Worm (Caenorhabditis elegans) whole organism, young adult: Measurements from ENCODE around the gene ptr-24.
A peak's percentile ranks its signal among the peaks of the same experiment; 100 is the strongest.

Experiments used
- B0035.1 ChIP-seq: sonication (generic microtip); optimal IDR thresholded peaks from 2 replicates; lab custom pipeline; 2016; ENCODE audit warnings: missing genetic modification characterization, mild to moderate bottlenecking, missing compliant biosample characterization, missing genotype, missing genetic modification reagents
- B0336.3 ChIP-seq: fragments of 200-800 bp; sonication (Bioruptor generic); IDR thresholded peaks from 2 replicates; pipeline ENCODE4 v1.3.6; 2022; ENCODE audit warnings: missing genetic modification characterization, missing compliant biosample characterization
- C17E4.6 ChIP-seq: fragments of 200-800 bp; sonication (Bioruptor generic); IDR thresholded peaks from 2 replicates; pipeline ENCODE4 v1.3.6; 2022; ENCODE audit warnings: missing genetic modification reagents, missing genetic modification characterization, missing compliant biosample characterization
- F10E7.11 ChIP-seq: sonication (generic microtip); optimal IDR thresholded peaks from 2 replicates; lab custom pipeline; 2017; ENCODE audit warnings: mild to moderate bottlenecking, missing genetic modification characterization, moderate library complexity, missing compliant biosample characterization
- F22D6.2 ChIP-seq: sonication (generic microtip); optimal IDR thresholded peaks from 2 replicates; lab custom pipeline; 2016; ENCODE audit warnings: mild to moderate bottlenecking, missing genetic modification characterization, missing compliant biosample characterization
- F37B4.10 ChIP-seq: fragments of 200-800 bp; sonication (Bioruptor generic); IDR thresholded peaks from 2 replicates; pipeline ENCODE4 v1.3.6; 2022; ENCODE audit warnings: missing genetic modification characterization, missing compliant biosample characterization
- F52B5.7 ChIP-seq: sonication (generic microtip); optimal IDR thresholded peaks from 2 replicates; lab custom pipeline; 2016; ENCODE audit warnings: mild to moderate bottlenecking, missing genetic modification characterization, missing compliant biosample characterization
- F57C9.4 ChIP-seq: sonication (generic microtip); optimal IDR thresholded peaks from 2 replicates; lab custom pipeline; 2017; ENCODE audit warnings: mild to moderate bottlenecking, missing genetic modification characterization, missing compliant biosample characterization
- K11D2.4 ChIP-seq: fragments of 200-800 bp; sonication (Bioruptor generic); IDR thresholded peaks from 2 replicates; pipeline ENCODE4 v1.3.6; 2022; ENCODE audit warnings: missing genetic modification reagents, missing genetic modification characterization, missing compliant biosample characterization
- K12H6.12 ChIP-seq: fragments of 200-800 bp; sonication (Bioruptor generic); optimal IDR thresholded peaks from 2 replicates; lab custom pipeline; 2018; ENCODE audit warnings: mild to moderate bottlenecking, missing genetic modification characterization, missing compliant biosample characterization
- T07F8.4 ChIP-seq: sonication (generic microtip); optimal IDR thresholded peaks from 2 replicates; lab custom pipeline; 2016; ENCODE audit warnings: mild to moderate bottlenecking, missing genetic modification characterization, moderate library complexity, missing compliant biosample characterization
- Y67H2A.10 ChIP-seq: fragments of 200-800 bp; sonication (Bioruptor generic); conservative IDR thresholded peaks from 2 replicates; pipeline ENCODE4 v1.3.6; 2022; ENCODE audit warnings: missing genetic modification reagents, missing genetic modification characterization, missing compliant biosample characterization
- Y95B8A.8 ChIP-seq: fragments of 200-800 bp; sonication (Bioruptor generic); IDR thresholded peaks from 2 replicates; pipeline ENCODE4 v1.3.6; 2022; ENCODE audit warnings: missing genetic modification reagents, missing genetic modification characterization, missing compliant biosample characterization
- aptf-2 ChIP-seq: fragments of 200-800 bp; sonication (Bioruptor generic); conservative IDR thresholded peaks from 2 replicates; pipeline ENCODE4 v1.3.6; 2022; ENCODE audit warnings: missing genetic modification reagents, missing genetic modification characterization, missing compliant biosample characterization
- aptf-3 ChIP-seq: fragments of 200-800 bp; sonication (Bioruptor generic); IDR thresholded peaks from 2 replicates; pipeline ENCODE4 v1.3.6; 2022; ENCODE audit warnings: missing genetic modification characterization, missing compliant biosample characterization
- atf-7 ChIP-seq: sonication (generic microtip); optimal IDR thresholded peaks from 2 replicates; lab custom pipeline; 2017; ENCODE audit warnings: mild to moderate bottlenecking, missing genetic modification characterization, missing compliant biosample characterization
- cebp-1 ChIP-seq, 2 experiments: fragments of 200-800 bp in 1 of 2; sonication (Bioruptor generic) in 1 of 2; sonication (generic microtip) in 1 of 2; IDR thresholded peaks in 1 of 2; optimal IDR thresholded peaks in 1 of 2; 2 replicates each; pipeline versions ENCODE4 v1.3.6 to Lab custom; 2017 to 2022; ENCODE audit warnings: missing compliant biosample characterization in 2 of 2, missing genetic modification characterization in 2 of 2, mild to moderate bottlenecking in 1 of 2, missing genetic modification reagents in 1 of 2, moderate library complexity in 1 of 2
- ceh-100 ChIP-seq: fragments of 200-800 bp; sonication (Bioruptor generic); IDR thresholded peaks from 2 replicates; pipeline ENCODE4 v1.3.6; 2022; ENCODE audit warnings: missing genetic modification reagents, missing genetic modification characterization, missing compliant biosample characterization
- ceh-40 ChIP-seq: fragments of 200-800 bp; sonication (Bioruptor generic); IDR thresholded peaks from 2 replicates; pipeline ENCODE4 v1.3.6; 2022; ENCODE audit warnings: missing genetic modification characterization, missing compliant biosample characterization
- ceh-58 ChIP-seq: fragments of 200-800 bp; sonication (Bioruptor generic); IDR thresholded peaks from 2 replicates; pipeline ENCODE4 v1.3.6; 2022; ENCODE audit warnings: missing genetic modification characterization, missing compliant biosample characterization
- ceh-79 ChIP-seq: sonication (generic microtip); optimal IDR thresholded peaks from 2 replicates; lab custom pipeline; 2017; ENCODE audit warnings: mild to moderate bottlenecking, missing genetic modification characterization, missing compliant biosample characterization
- chd-7 ChIP-seq: sonication (generic microtip); optimal IDR thresholded peaks from 2 replicates; lab custom pipeline; 2016; ENCODE audit warnings: mild to moderate bottlenecking, missing genetic modification characterization, moderate library complexity, missing compliant biosample characterization
- die-1 ChIP-seq: sonication (generic microtip); optimal IDR thresholded peaks from 2 replicates; lab custom pipeline; 2016; ENCODE audit warnings: missing genotype, mild to moderate bottlenecking, missing genetic modification characterization, missing compliant biosample characterization
- dox-1 ChIP-seq: fragments of 200-800 bp; sonication (Bioruptor generic); IDR thresholded peaks from 2 replicates; pipeline ENCODE4 v1.3.6; 2022; ENCODE audit warnings: missing genetic modification reagents, missing genetic modification characterization, missing compliant biosample characterization
- egl-18 ChIP-seq: fragments of 200-800 bp; sonication (Bioruptor generic); IDR thresholded peaks from 2 replicates; pipeline ENCODE4 v1.3.6; 2022; ENCODE audit warnings: missing genetic modification reagents, missing genetic modification characterization, missing compliant biosample characterization
- egl-44 ChIP-seq: fragments of 200-800 bp; sonication (Bioruptor generic); IDR thresholded peaks from 2 replicates; pipeline ENCODE4 v1.3.6; 2022; ENCODE audit warnings: missing genetic modification reagents, missing genetic modification characterization, missing compliant biosample characterization
- ets-4 ChIP-seq: fragments of 200-800 bp; sonication (Bioruptor generic); optimal IDR thresholded peaks from 2 replicates; lab custom pipeline; 2018; ENCODE audit warnings: mild to moderate bottlenecking, missing genetic modification characterization, missing compliant biosample characterization
- him-1 ChIP-seq: sonication (generic microtip); optimal IDR thresholded peaks from 2 replicates; lab custom pipeline; 2016; ENCODE audit warnings: missing genotype, missing genetic modification reagents, missing genetic modification characterization, missing compliant biosample characterization
- hlh-12 ChIP-seq: sonication (generic microtip); optimal IDR thresholded peaks from 2 replicates; lab custom pipeline; 2016; ENCODE audit warnings: missing genetic modification characterization, missing compliant biosample characterization
- hlh-26 ChIP-seq: fragments of 200-800 bp; sonication (Bioruptor generic); conservative IDR thresholded peaks from 2 replicates; pipeline ENCODE4 v1.3.6; 2022; ENCODE audit warnings: missing genetic modification reagents, missing genetic modification characterization, missing compliant biosample characterization
- hrde-1 ChIP-seq: sonication (generic microtip); optimal IDR thresholded peaks from 2 replicates; lab custom pipeline; 2016; ENCODE audit warnings: missing genetic modification characterization, mild to moderate bottlenecking, missing compliant biosample characterization, moderate library complexity, missing genotype, missing genetic modification reagents, borderline replicate concordance
- let-607 ChIP-seq, 2 experiments: fragments of 200-800 bp in 1 of 2; sonication (Bioruptor generic) in 1 of 2; sonication (generic microtip) in 1 of 2; optimal IDR thresholded peaks; 2 replicates each; lab custom pipeline; 2016 to 2018; ENCODE audit warnings: mild to moderate bottlenecking in 2 of 2, missing compliant biosample characterization in 2 of 2, missing genetic modification characterization in 2 of 2, moderate library complexity in 2 of 2, missing genotype in 1 of 2
- madf-10 ChIP-seq: sonication (generic microtip); optimal IDR thresholded peaks from 2 replicates; lab custom pipeline; 2016; ENCODE audit warnings: mild to moderate bottlenecking, missing genetic modification characterization, missing compliant biosample characterization
- madf-3 ChIP-seq: fragments of 200-800 bp; sonication (Bioruptor generic); IDR thresholded peaks from 2 replicates; pipeline ENCODE4 v1.3.6; 2022; ENCODE audit warnings: missing genetic modification reagents, missing genetic modification characterization, missing compliant biosample characterization
- madf-8 ChIP-seq: fragments of 200-800 bp; sonication (Bioruptor generic); conservative IDR thresholded peaks from 2 replicates; pipeline ENCODE4 v1.3.6; 2022; ENCODE audit warnings: missing genetic modification reagents, missing genetic modification characterization, missing compliant biosample characterization
- mel-28 ChIP-seq: sonication (generic microtip); optimal IDR thresholded peaks from 2 replicates; lab custom pipeline; 2016; ENCODE audit warnings: borderline replicate concordance, mild to moderate bottlenecking, missing genetic modification characterization, missing compliant biosample characterization
- nhr-27 ChIP-seq: fragments of 200-800 bp; sonication (Bioruptor generic); optimal IDR thresholded peaks from 2 replicates; lab custom pipeline; 2018; ENCODE audit warnings: mild to moderate bottlenecking, missing genetic modification characterization, moderate library complexity, missing compliant biosample characterization
- pbrm-1 ChIP-seq: fragments of 200-800 bp; sonication (Bioruptor generic); IDR thresholded peaks from 2 replicates; pipeline ENCODE4 v1.3.6; 2022; ENCODE audit warnings: missing genetic modification reagents, missing genetic modification characterization, missing compliant biosample characterization
- sdz-38 ChIP-seq: sonication (generic microtip); optimal IDR thresholded peaks from 2 replicates; lab custom pipeline; 2016; ENCODE audit warnings: missing genotype, missing genetic modification characterization, missing compliant biosample characterization
- snpc-1.1 ChIP-seq: sonication (generic microtip); optimal IDR thresholded peaks from 2 replicates; lab custom pipeline; 2017; ENCODE audit warnings: missing genetic modification characterization, mild to moderate bottlenecking, missing compliant biosample characterization, antibody characterized with exemption, moderate library complexity, missing genotype, missing genetic modification reagents; ENCODE audit not compliant: insufficient read depth
- snpc-1.3 ChIP-seq: sonication (generic microtip); optimal IDR thresholded peaks from 2 replicates; lab custom pipeline; 2017; ENCODE audit warnings: missing genetic modification characterization, mild to moderate bottlenecking, missing compliant biosample characterization, antibody characterized with exemption, moderate library complexity, missing genotype, missing genetic modification reagents; ENCODE audit not compliant: insufficient read depth
- snpc-4 ChIP-seq, 5 experiments: fragments of 150-350 bp in 1 of 5; sonication (generic microtip) in 4 of 5; optimal IDR thresholded peaks; 2 replicates each; lab custom pipeline; 2014 to 2018; ENCODE audit warnings: missing genetic modification characterization in 5 of 5, missing biosample characterization in 3 of 5, antibody characterized with exemption in 2 of 5, mild to moderate bottlenecking in 2 of 5, missing compliant biosample characterization in 2 of 5, missing genotype in 2 of 5, moderate library complexity in 2 of 5, missing genetic modification reagents in 1 of 5
- sptf-2 ChIP-seq: fragments of 200-800 bp; sonication (Bioruptor generic); optimal IDR thresholded peaks from 2 replicates; lab custom pipeline; 2018; ENCODE audit warnings: mild to moderate bottlenecking, missing genetic modification characterization, missing compliant biosample characterization
- xnd-1 ChIP-seq: sonication (generic microtip); optimal IDR thresholded peaks from 2 replicates; lab custom pipeline; 2016; ENCODE audit warnings: missing genotype, missing genetic modification reagents, missing genetic modification characterization, missing compliant biosample characterization
- zfh-2 ChIP-seq: fragments of 200-800 bp; sonication (Bioruptor generic); conservative IDR thresholded peaks from 2 replicates; pipeline ENCODE4 v1.3.6; 2022; ENCODE audit warnings: missing genetic modification reagents, missing genetic modification characterization, missing compliant biosample characterization
- ztf-18 ChIP-seq: sonication (generic microtip); optimal IDR thresholded peaks from 2 replicates; lab custom pipeline; 2016; ENCODE audit warnings: missing genotype, mild to moderate bottlenecking, missing genetic modification characterization, missing compliant biosample characterization
- ztf-22 ChIP-seq: fragments of 200-800 bp; sonication (Bioruptor generic); optimal IDR thresholded peaks from 2 replicates; lab custom pipeline; 2018; ENCODE audit warnings: mild to moderate bottlenecking, missing genetic modification characterization, moderate library complexity, missing compliant biosample characterization
- ztf-26 ChIP-seq: sonication (generic microtip); optimal IDR thresholded peaks from 2 replicates; lab custom pipeline; 2017; ENCODE audit warnings: missing genetic modification characterization, missing compliant biosample characterization

Gene ptr-24

DNA sequence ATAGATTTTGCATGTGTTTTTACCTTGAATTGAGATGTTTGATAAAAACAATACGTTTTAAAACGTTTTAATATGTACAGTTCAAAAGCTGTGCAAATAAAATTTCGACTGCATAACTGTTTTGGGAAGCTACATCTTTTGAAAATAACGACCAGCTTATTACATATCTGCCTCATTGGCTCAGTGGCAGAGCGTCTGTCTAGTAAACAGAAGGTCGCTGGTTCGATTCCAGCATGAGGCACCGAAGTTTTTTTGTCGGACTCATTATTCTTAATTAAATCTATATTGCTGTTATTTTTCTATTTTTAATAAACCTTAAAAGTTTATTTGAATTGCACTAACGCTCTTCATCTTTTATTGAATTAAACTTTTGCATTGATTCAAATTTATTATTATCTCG is 44.8 kb upstream of the ptr-24 start (continued):
- TF ChIP-seq mel-28 (tag; lab: Kevin White, UChicago) (no peak), madf-3 (no peak), F57C9.4 (tag; lab: Kevin White, UChicago) (no peak), ceh-100 (no peak), him-1 (tag; lab: Kevin White, UChicago) (peak; percentile 40), ets-4 (GFP tag; lab: Kevin White, UChicago) (no peak), sdz-38 (tag; lab: Kevin White, UChicago) (no peak), ceh-58 (no peak), B0336.3 (GFP tag; lab: Robert Waterston, UW) (no peak), ztf-26 (tag; lab: Kevin White, UChicago) (no peak), Y95B8A.8 (GFP tag; lab: Robert Waterston, UW) (no peak), cebp-1 (GFP tag; IDR thresholded peaks at IDR 0.05; lab: Robert Waterston, UW) (no peak), cebp-1 (tag; optimal IDR thresholded peaks at IDR 0.05; lab: Kevin White, UChicago) (no peak), F10E7.11 (tag; lab: Kevin White, UChicago) (no peak), madf-8 (GFP tag; lab: Robert Waterston, UW) (no peak), hrde-1 (no peak), dox-1 (no peak), egl-44 (no peak), chd-7 (tag; lab: Kevin White, UChicago) (no peak), ceh-40 (GFP tag; lab: Robert Waterston, UW) (no peak), hlh-12 (tag; lab: Kevin White, UChicago) (no peak), C17E4.6 (GFP tag; lab: Robert Waterston, UW) (no peak), K12H6.12 (tag; lab: Kevin White, UChicago) (no peak), die-1 (tag; lab: Kevin White, UChicago) (peak; percentile 75), sptf-2 (GFP tag; lab: Kevin White, UChicago) (no peak), ceh-79 (tag; lab: Kevin White, UChicago) (no peak), madf-10 (tag; lab: Kevin White, UChicago) (no peak), atf-7 (tag; lab: Kevin White, UChicago) (no peak), nhr-27 (tag; lab: Kevin White, UChicago) (no peak), F22D6.2 (tag; lab: Kevin White, UChicago) (no peak), let-607 (tag; optimal IDR thresholded peaks at IDR 0.05; lab: Kevin White, UChicago) (no peak), snpc-4 (GFP tag; optimal IDR thresholded peaks at IDR 0.05; lab: Kevin White, UChicago) (peak; percentile 43), snpc-4 (tag; optimal IDR thresholded peaks at IDR 0.05; lab: Kevin White, UChicago) (peak in 1 of 4 experiments; percentile 58), snpc-1.1 (tag; lab: Kevin White, UChicago) (peak; percentile 29), ztf-22 (no peak), zfh-2 (GFP tag; lab: Robert Waterston, UW) (no peak), K11D2.4 (GFP tag; lab: Robert Waterston, UW) (no peak), hlh-26 (GFP tag; lab: Robert Waterston, UW) (no peak), aptf-3 (GFP tag; lab: Robert Waterston, UW) (no peak), egl-18 (GFP tag; lab: Robert Waterston, UW) (no peak), F37B4.10 (no peak), xnd-1 (no peak), pbrm-1 (GFP tag; lab: Robert Waterston, UW) (peak; percentile 31; the same call in 1 of the 2 replicates), aptf-2 (GFP tag; lab: Robert Waterston, UW) (no peak), snpc-1.3 (tag; lab: Kevin White, UChicago) (no peak), ztf-18 (tag; lab: Kevin White, UChicago) (no peak), B0035.1 (tag; lab: Kevin White, UChicago) (no peak), F52B5.7 (no peak), T07F8.4 (tag; lab: Kevin White, UChicago) (peak; percentile 4), Y67H2A.10 (no peak)
